Worm (Caenorhabditis elegans) whole organism, L3 larva: ENCODE data around the gene fipr-9.

Experiments used
- fkh-10 ChIP-seq: sonication (generic microtip); optimal IDR thresholded peaks from 2 replicates; lab custom pipeline; 2017; ENCODE audit warnings: missing biosample characterization, missing genetic modification reagents, missing genetic modification characterization
- lin-39 ChIP-seq: fragments of 150-350 bp; optimal IDR thresholded peaks from 2 replicates; lab custom pipeline; 2018; ENCODE audit warnings: missing biosample characterization, missing genetic modification reagents, missing genetic modification characterization
- nhr-12 ChIP-seq: fragments of 150-350 bp; optimal IDR thresholded peaks from 2 replicates; lab custom pipeline; 2014; ENCODE audit warnings: missing biosample characterization, missing genetic modification characterization
- nhr-76 ChIP-seq: fragments of 150-350 bp; sonication (generic microtip); optimal IDR thresholded peaks from 5 replicates; lab custom pipeline; 2014; ENCODE audit warnings: missing biosample characterization, missing genetic modification characterization
- pqm-1 ChIP-seq: fragments of 150-350 bp; optimal IDR thresholded peaks from 2 replicates; lab custom pipeline; 2017; ENCODE audit warnings: missing biosample characterization, missing genetic modification characterization, inconsistent platforms
- unc-62 ChIP-seq: fragments of 150-350 bp; sonication (generic microtip); optimal IDR thresholded peaks from 4 replicates; lab custom pipeline; 2014; ENCODE audit warnings: missing biosample characterization, missing genetic modification reagents, missing genetic modification characterization

- TF ChIP-seq pqm-1 (tag; lab: Kevin White, UChicago), result no peak
- no peak for TF ChIP-seq unc-62 (GFP tag; lab: Kevin White, UChicago)
- TF ChIP-seq nhr-12 (tag; lab: Kevin White, UChicago), result no peak
- TF ChIP-seq nhr-76 (tag; lab: Kevin White, UChicago), result no peak
- no peak for TF ChIP-seq fkh-10 (GFP tag; lab: Kevin White, UChicago)
- no peak for TF ChIP-seq lin-39 (tag; lab: Kevin White, UChicago)
Observed at ce11 chrV:10252682-10253081, 31.2 kb downstream of the fipr-9 start.
